Fruit fly (Drosophila melanogaster) S2 (cell line): ENCODE measurements around the gene side-VII.

Experiments
- CG8478 ChIP-seq: fragments of >200 bp; optimal IDR thresholded peaks from 2 replicates; lab custom pipeline; 2018
- CTCF ChIP-seq, 2 experiments: fragments of >200 bp; optimal IDR thresholded peaks; 2 replicates each; lab custom pipeline; 2018

DNA sequence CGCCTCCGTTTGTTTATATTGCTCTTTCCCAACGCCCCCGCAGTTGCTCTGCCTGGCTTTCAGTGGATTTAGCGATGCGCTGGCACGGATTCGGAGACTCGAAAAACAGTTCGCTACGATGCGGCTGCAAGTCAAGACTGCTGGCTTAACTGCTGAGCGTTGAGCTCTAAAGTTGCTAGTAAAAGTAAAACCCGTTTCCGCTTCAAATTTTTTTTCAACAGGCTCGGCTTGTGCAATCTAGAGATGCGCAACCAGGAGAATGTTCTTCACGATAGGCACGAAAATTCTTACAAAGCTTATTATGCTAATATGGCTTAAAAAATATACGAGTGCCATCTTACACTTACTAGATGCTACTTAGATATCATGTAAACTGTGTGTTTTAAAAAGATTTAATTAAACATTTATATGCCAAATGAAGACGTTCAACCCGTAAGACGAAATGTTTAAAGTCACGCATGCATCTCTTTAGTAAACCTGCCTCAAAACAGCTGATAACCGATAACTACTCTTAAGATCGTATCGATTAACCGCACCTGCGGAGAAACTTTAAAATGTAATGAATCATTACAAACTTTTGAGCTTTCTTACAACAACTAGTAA, 7.6 kb upstream of the side-VII start, which contains the start of gene CG12948:
- no peak for TF ChIP-seq CG8478
- TF ChIP-seq CTCF (optimal IDR thresholded peaks at IDR 0.05; lab: Kevin White, UChicago), result no peak
